Fruit fly (Drosophila melanogaster) whole organism, wandering third instar larva: ENCODE results near the gene CAH2.

ENCODE experiments used
- Abd-B ChIP-seq: fragments of >200 bp; optimal IDR thresholded peaks from 2 replicates; lab custom pipeline; 2017; ENCODE audit warnings: missing biosample characterization, missing genetic modification characterization
- CG9705 ChIP-seq: fragments of 200-800 bp; sonication (Bioruptor generic); optimal IDR thresholded peaks from 2 replicates; lab custom pipeline; 2018; ENCODE audit warnings: missing biosample characterization, mild to moderate bottlenecking, missing genetic modification characterization
- GATAd ChIP-seq: sonication (Bioruptor generic); optimal IDR thresholded peaks from 2 replicates; lab custom pipeline; 2016; ENCODE audit warnings: missing biosample characterization, missing genetic modification characterization
- Hr78 ChIP-seq: fragments of >200 bp; optimal IDR thresholded peaks from 2 replicates; lab custom pipeline; 2017; ENCODE audit warnings: missing biosample characterization, missing genetic modification characterization
- Hr83 ChIP-seq: fragments of 200-300 bp; sonication (Bioruptor generic); optimal IDR thresholded peaks from 2 replicates; lab custom pipeline; 2016; ENCODE audit warnings: missing biosample characterization, mild to moderate bottlenecking, missing genetic modification characterization, moderate library complexity; ENCODE audit not compliant: poor library complexity, severe bottlenecking
- Mio ChIP-seq: sonication (Bioruptor generic); optimal IDR thresholded peaks from 2 replicates; lab custom pipeline; 2016; ENCODE audit warnings: missing biosample characterization, missing genetic modification characterization
- Myc ChIP-seq: fragments of >200 bp; optimal IDR thresholded peaks from 2 replicates; lab custom pipeline; 2017
- N ChIP-seq: fragments of >200 bp; optimal IDR thresholded peaks from 2 replicates; lab custom pipeline; 2018; ENCODE audit warnings: missing biosample characterization, missing external identifiers, missing genetic modification characterization
- br ChIP-seq: fragments of 200-800 bp; sonication (Bioruptor generic); optimal IDR thresholded peaks from 2 replicates; lab custom pipeline; 2016; ENCODE audit warnings: missing biosample characterization, missing genetic modification characterization
- dl ChIP-seq, 2 experiments: fragments of 175-275, 200-275 bp in 1 of 2; fragments of 200-275 bp in 1 of 2; sonication (Bioruptor generic); optimal IDR thresholded peaks; lab custom pipeline; 2018; ENCODE audit warnings: mild to moderate bottlenecking in 2 of 2, missing biosample characterization in 2 of 2, missing genetic modification characterization in 2 of 2, moderate library complexity in 2 of 2; ENCODE audit not compliant: partially characterized antibody in 2 of 2, insufficient read depth in 1 of 2
- ey ChIP-seq: fragments of 200-800 bp; sonication (Bioruptor generic); optimal IDR thresholded peaks from 2 replicates; lab custom pipeline; 2016; ENCODE audit warnings: missing biosample characterization, missing genetic modification characterization
- h ChIP-seq: fragments of 200-800 bp; sonication (Bioruptor generic); optimal IDR thresholded peaks from 3 replicates; lab custom pipeline; 2016; ENCODE audit warnings: missing biosample characterization, mild to moderate bottlenecking, missing genetic modification characterization
- lola ChIP-seq: fragments of >200 bp; optimal IDR thresholded peaks from 2 replicates; lab custom pipeline; 2017; ENCODE audit warnings: missing biosample characterization, missing genetic modification characterization

- TF ChIP-seq h (GFP tag; lab: Kevin White, UChicago) = peak; percentile 84
- TF ChIP-seq N (GFP tag; lab: Kevin White, UChicago) = no peak
- no peak for TF ChIP-seq Abd-B (GFP tag; lab: Kevin White, UChicago)
- no peak for TF ChIP-seq lola
- peak; percentile 46 for TF ChIP-seq ey (GFP tag; lab: Kevin White, UChicago)
- no peak for TF ChIP-seq Myc (lab: Kevin White, UChicago)
- no peak for TF ChIP-seq dl (GFP tag; optimal IDR thresholded peaks at IDR 0.05; lab: Kevin White, UChicago; ENCODE audit: insufficient read depth in 1 of 2, partially characterized antibody in 2 of 2)
- TF ChIP-seq GATAd = no peak
- TF ChIP-seq br (GFP tag; lab: Kevin White, UChicago) = peak; percentile 36
- TF ChIP-seq Hr78 (GFP tag; lab: Kevin White, UChicago) = no peak
- TF ChIP-seq Hr83 (GFP tag; lab: Kevin White, UChicago) = no peak
- TF ChIP-seq Mio (GFP tag; lab: Kevin White, UChicago) = no peak
- peak; percentile 76 for TF ChIP-seq CG9705 (GFP tag; lab: Kevin White, UChicago)
Measured at dm6 chr3L:12136630-12137029, 40.8 kb upstream of the CAH2 start, which contains the start of the genes CG5645 and Atg12.
